Fruit fly (Drosophila melanogaster) S2 (cell line): ENCODE data around the gene CG9519.

Experiments used
- CG8478 ChIP-seq: fragments of >200 bp; optimal IDR thresholded peaks from 2 replicates; lab custom pipeline; 2018
- CTCF ChIP-seq, 2 experiments: fragments of >200 bp; optimal IDR thresholded peaks; 2 replicates each; lab custom pipeline; 2018

CG9519 gene

dm6 chrX:14856261-14856660 is at the start of gene CG9519:
CG9519 (minus strand) TSS chrX:14856361.
- TF ChIP-seq CTCF (optimal IDR thresholded peaks at IDR 0.05; lab: Kevin White, UChicago) (no peak), CG8478 (lab: Kevin White, UChicago) (no peak)

DNA sequence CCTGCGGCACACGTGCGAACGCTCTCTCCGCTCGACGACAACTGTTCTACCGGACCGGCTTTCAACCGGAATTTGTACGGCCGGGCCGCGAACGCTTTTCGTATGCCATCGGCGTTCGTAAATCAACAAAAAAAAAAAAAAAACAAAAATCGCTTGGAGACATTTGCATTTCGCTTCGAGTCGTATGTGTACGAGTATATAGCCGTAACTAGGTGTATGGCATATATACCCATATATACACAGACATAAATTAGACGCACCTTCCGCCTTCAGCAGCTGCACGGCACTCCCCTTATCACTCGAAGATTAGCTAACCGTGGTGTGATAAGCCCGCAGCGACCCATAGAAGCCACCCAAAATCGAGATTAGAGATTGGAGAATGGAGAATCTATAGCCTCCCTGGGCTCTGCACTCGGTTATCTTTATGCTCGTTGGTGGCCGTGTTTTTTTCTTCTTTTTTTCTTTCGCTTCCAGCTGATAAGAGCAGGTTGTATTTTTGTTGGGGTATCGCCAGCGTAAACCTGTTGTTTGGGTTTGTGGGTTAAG is 49.4 kb upstream of the CG9519 start, which contains the start of gene CG9512:
Gene CG9512, minus strand, starts transcription at position 51 of the 546 bp plus-strand sequence.
- no peak for TF ChIP-seq CG8478 (lab: Kevin White, UChicago)
- TF ChIP-seq CTCF (optimal IDR thresholded peaks at IDR 0.05; lab: Kevin White, UChicago): no peak

- TF ChIP-seq CTCF (optimal IDR thresholded peaks at IDR 0.05; lab: Kevin White, UChicago) (no peak), CG8478 (lab: Kevin White, UChicago) (no peak)
Measured at dm6 chrX:14897592-14897991, 41.4 kb upstream of the CG9519 start.

dm6 chrX:14896791-14897190 is 40.6 kb upstream of the CG9519 start, which contains the start of gene CG9514:
CG9514 (minus strand) TSS chrX:14896891.
- TF ChIP-seq CTCF (optimal IDR thresholded peaks at IDR 0.05; lab: Kevin White, UChicago) (no peak), CG8478 (lab: Kevin White, UChicago) (no peak)

DNA sequence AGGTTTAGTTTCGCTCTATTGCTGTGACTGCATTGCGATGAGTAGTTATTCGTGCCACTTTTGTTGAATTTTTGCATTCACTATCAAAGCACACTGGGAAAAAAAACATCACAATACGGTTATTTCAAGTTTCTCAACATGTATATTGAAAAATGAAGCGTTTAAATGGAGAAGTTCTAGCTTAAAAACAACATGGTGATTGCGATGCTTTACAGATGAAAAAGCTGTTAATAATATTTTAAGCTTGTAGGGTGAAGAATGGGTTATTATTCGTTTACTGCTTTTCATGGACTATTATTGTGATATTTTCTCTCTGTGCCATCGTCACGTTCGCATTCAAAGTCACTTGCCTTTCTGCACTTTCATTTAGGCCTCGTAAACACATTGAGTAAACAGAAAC is 40.1 kb upstream of the CG9519 start:
- TF ChIP-seq CG8478 (lab: Kevin White, UChicago): no peak
- TF ChIP-seq CTCF (optimal IDR thresholded peaks at IDR 0.05; lab: Kevin White, UChicago): no peak

DNA sequence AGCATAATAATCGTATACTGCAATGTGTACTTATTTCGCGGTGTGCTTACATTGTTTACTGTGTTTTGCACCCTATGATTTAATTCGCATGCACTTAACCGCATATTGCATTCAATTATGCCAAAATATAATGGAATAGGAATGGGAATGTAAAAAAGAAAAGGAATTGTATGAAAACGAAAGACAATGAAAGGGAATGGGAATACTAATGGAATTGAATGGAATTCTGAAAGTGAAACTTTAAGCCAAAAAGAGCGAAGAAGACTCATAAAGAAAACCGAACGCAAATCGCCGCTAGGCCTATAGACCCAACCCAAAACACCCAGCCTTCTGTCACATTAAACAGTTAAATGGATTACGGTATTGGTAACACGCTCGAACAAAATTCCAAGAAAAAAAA is 37.7 kb upstream of the CG9519 start:
- TF ChIP-seq CTCF (optimal IDR thresholded peaks at IDR 0.05; lab: Kevin White, UChicago) (no peak), CG8478 (lab: Kevin White, UChicago) (no peak)

- TF ChIP-seq CG8478 (lab: Kevin White, UChicago): no peak
- no peak for TF ChIP-seq CTCF (optimal IDR thresholded peaks at IDR 0.05; lab: Kevin White, UChicago)
Measured at dm6 chrX:14892303-14892702, 36.1 kb upstream of the CG9519 start.

DNA sequence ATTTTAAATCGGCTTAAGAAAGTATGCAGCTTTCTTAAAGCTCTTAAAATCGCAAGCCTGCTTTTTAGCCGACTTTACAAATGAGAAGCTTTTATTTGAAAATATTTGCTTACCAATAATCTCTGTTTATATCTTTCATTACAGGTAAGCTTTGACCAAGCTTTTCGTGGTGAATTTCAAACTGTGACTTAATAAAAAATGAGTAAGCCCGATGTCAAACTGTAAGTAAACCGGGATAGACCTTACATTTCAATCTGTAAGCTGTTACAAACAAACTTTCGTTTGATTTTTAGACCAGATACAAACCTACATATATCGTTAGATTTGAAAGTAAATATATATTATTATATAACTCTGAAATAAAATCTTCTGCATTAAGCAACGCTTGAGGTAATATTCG is 29.4 kb upstream of the CG9519 start:
- TF ChIP-seq CTCF (optimal IDR thresholded peaks at IDR 0.05; lab: Kevin White, UChicago): no peak
- no peak for TF ChIP-seq CG8478 (lab: Kevin White, UChicago)

DNA sequence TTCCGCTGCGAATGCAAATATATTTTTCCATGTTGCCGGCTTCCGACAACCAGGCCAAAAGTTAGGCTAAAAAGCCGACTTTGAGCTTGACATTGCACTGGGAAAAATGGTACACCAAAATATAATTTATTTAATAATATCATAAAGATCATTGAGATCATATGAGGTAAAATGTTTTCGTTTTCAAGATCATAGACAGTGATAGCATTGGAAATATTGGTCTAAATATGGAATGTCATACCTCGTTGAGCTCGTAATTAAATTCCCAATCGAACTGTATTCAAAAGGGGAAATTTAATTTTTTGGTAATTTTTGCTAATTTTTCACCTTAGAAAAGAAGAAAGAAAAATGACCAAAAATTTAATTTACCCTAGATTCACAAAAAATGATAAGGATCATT is 27.8 kb upstream of the CG9519 start:
- TF ChIP-seq CG8478 (lab: Kevin White, UChicago) (no peak), CTCF (optimal IDR thresholded peaks at IDR 0.05; lab: Kevin White, UChicago) (no peak)

dm6 chrX:14882536-14883118 is 26.5 kb upstream of the CG9519 start, which contains the start of the genes CG45064 and CG45065:
CG45064 (minus strand) TSS chrX:14882586.
CG45065 (minus strand) TSS chrX:14882586.
- TF ChIP-seq CG8478 (lab: Kevin White, UChicago) (no peak), CTCF (optimal IDR thresholded peaks at IDR 0.05; lab: Kevin White, UChicago) (no peak)

- TF ChIP-seq CG8478 (lab: Kevin White, UChicago): no peak
- peak; percentile 61 to 71 for TF ChIP-seq CTCF (optimal IDR thresholded peaks at IDR 0.05; lab: Kevin White, UChicago)
Measured at dm6 chrX:14878917-14879316, 22.8 kb upstream of the CG9519 start.

DNA sequence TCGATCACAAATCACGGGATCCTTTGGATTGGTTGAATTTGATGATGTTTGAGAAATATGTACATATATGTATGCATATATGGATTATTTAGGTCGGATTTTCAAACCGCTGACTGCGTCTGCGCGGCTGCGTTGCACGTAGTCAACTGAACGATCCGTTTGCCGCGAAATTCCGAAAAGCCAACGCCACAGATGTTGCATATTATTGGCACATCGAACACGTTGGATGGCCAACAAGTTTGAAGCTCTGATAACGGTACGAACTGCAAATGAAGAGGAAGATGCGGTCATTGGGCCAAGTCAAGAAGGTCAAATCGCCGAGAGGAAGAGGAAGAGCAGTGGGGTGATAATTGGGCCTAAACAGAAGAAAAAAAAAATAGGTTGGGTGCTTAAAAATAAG is 14.9 kb upstream of the CG9519 start, which contains the start of gene CG9518:
Gene CG9518, minus strand, starts transcription at position 154 of the 400 bp plus-strand sequence.
- TF ChIP-seq CG8478 (lab: Kevin White, UChicago): no peak

dm6 chrX:14868414-14868813 is 12.3 kb upstream of the CG9519 start:
- TF ChIP-seq CTCF (optimal IDR thresholded peaks at IDR 0.05; lab: Kevin White, UChicago) (no peak), CG8478 (lab: Kevin White, UChicago) (no peak)

- TF ChIP-seq CTCF (optimal IDR thresholded peaks at IDR 0.05; lab: Kevin White, UChicago) (no peak), CG8478 (lab: Kevin White, UChicago) (no peak)
Measured at dm6 chrX:14866911-14867310, 10.8 kb upstream of the CG9519 start.

DNA sequence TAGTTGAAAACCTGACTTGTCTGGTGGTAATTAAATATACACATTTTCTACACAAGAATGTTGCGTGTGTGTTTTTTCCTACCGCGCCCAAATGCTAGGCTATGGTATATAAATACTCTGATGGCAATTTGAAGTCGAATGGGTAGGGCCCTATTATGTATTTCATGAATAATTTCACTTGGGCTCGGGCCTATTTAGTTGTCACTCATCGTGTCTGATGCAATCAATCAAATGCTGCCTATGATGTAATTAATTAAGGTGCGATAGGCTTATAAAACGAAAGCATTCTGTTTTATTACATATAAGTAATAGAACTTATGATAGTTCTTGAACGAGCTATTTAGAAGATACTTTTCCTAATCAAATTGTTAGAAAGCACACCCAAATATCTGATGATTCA is 6.3 kb upstream of the CG9519 start:
- TF ChIP-seq CTCF (optimal IDR thresholded peaks at IDR 0.05; lab: Kevin White, UChicago) (no peak), CG8478 (lab: Kevin White, UChicago) (no peak)

DNA sequence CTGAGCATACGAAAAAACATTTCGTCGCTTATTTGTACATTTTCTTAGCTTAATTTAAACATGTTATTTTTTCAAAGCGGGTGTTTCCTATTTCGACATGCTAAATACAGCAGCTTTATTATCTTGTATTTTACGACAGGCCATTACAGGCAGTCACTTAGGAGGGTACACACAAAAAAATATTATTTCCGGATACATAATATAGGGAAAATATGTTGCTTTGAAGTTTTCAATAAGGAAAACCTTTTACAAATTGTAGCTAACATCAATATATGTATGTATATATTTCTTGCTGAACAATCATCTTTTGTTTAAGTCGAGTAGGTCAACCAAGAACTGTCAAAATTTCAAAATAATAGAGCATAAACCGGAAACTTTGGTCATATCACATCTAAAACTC is 2.8 kb upstream of the CG9519 start, which contains the start of gene CG46399:
Gene CG46399, plus strand, starts transcription at position 301 of the 400 bp plus-strand sequence.
- TF ChIP-seq CTCF (optimal IDR thresholded peaks at IDR 0.05; lab: Kevin White, UChicago): no peak
- no peak for TF ChIP-seq CG8478 (lab: Kevin White, UChicago)
